Fruit fly (Drosophila melanogaster) whole organism, pupa: ENCODE data around the gene Cbl.

ENCODE experiments used
- CG10348 ChIP-seq: fragments of 200-800 bp; sonication (Bioruptor generic); IDR thresholded peaks from 2 replicates; pipeline ENCODE4 v1.3.6; 2022; ENCODE audit warnings: missing biosample characterization, missing genetic modification characterization
- CG12605 ChIP-seq: fragments of 200-800 bp; sonication (Bioruptor generic); IDR thresholded peaks from 2 replicates; pipeline ENCODE4 v1.3.6; 2022; ENCODE audit warnings: missing biosample characterization, missing genetic modification characterization
- CG13204 ChIP-seq: fragments of 200-800 bp; sonication (Bioruptor generic); optimal IDR thresholded peaks from 2 replicates; lab custom pipeline; 2018; ENCODE audit warnings: missing biosample characterization, mild to moderate bottlenecking, missing genetic modification characterization, moderate library complexity
- CG14655 ChIP-seq: fragments of 200-800 bp; sonication (Bioruptor generic); optimal IDR thresholded peaks from 3 replicates; lab custom pipeline; 2017; ENCODE audit warnings: mild to moderate bottlenecking, missing biosample characterization, missing genetic modification reagents, missing genetic modification characterization
- CG15710 ChIP-seq: fragments of 200-800 bp; sonication (Bioruptor generic); optimal IDR thresholded peaks from 2 replicates; lab custom pipeline; 2018; ENCODE audit warnings: missing biosample characterization, mild to moderate bottlenecking, missing genetic modification characterization, moderate library complexity
- CG17806 ChIP-seq: fragments of 200-800 bp; sonication (Bioruptor generic); optimal IDR thresholded peaks from 2 replicates; lab custom pipeline; 2018; ENCODE audit warnings: missing biosample characterization, mild to moderate bottlenecking, missing genetic modification characterization, moderate library complexity
- CG4496 ChIP-seq: fragments of 200-800 bp; sonication (Bioruptor generic); IDR thresholded peaks from 3 replicates; pipeline ENCODE4 v1.3.6; 2022; ENCODE audit warnings: missing biosample characterization, missing genetic modification characterization
- D1 ChIP-seq: fragments of 200-800 bp; sonication (Bioruptor generic); optimal IDR thresholded peaks from 2 replicates; lab custom pipeline; 2018; ENCODE audit warnings: missing biosample characterization, mild to moderate bottlenecking, missing genetic modification characterization, moderate library complexity
- Ets98B ChIP-seq: fragments of 200-800 bp; sonication (Bioruptor generic); IDR thresholded peaks from 2 replicates; pipeline ENCODE4 v1.3.6; 2022; ENCODE audit warnings: missing biosample characterization, missing genetic modification characterization
- Pif1A ChIP-seq: fragments of 200-800 bp; sonication (Bioruptor generic); optimal IDR thresholded peaks from 3 replicates; lab custom pipeline; 2016; ENCODE audit warnings: missing biosample characterization, missing genetic modification characterization
- Snoo ChIP-seq: fragments of 200-800 bp; sonication (Bioruptor generic); optimal IDR thresholded peaks from 3 replicates; lab custom pipeline; 2017; ENCODE audit warnings: missing biosample characterization, mild to moderate bottlenecking, missing genetic modification characterization, inconsistent platforms
- gl ChIP-seq: fragments of 200-800 bp; sonication (Bioruptor generic); optimal IDR thresholded peaks from 2 replicates; lab custom pipeline; 2018; ENCODE audit warnings: missing biosample characterization, mild to moderate bottlenecking, missing genetic modification characterization

DNA sequence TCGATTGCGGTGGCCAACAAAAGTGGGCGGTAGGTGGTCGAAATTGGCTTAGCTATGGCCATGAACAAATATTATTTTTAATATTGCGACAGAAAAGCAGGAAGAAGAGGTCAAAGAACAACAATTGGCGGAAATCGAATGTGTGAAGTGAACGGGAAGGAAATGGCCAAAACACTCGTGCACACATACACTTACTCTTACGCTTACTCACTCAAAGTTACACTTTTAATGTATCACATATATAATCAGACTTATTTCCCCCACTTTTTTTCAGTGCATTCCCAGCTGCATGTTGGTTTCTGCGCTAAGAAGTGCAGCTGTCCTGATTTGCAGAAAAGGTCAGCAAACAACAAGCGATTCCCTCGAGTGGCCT, 23.7 kb downstream of the Cbl start:
- TF ChIP-seq Pif1A (GFP tag; lab: Kevin White, UChicago) (peak; percentile 54), Snoo (no peak), CG17806 (tag; lab: Kevin White, UChicago) (peak; percentile 44), CG13204 (no peak), CG4496 (GFP tag; lab: Robert Waterston, UW) (peak; percentile 62; the same call in 1 of the 3 replicates), CG14655 (GFP tag; lab: Kevin White, UChicago) (peak; percentile 74), gl (no peak), Ets98B (GFP tag; lab: Robert Waterston, UW) (no peak), CG10348 (GFP tag; lab: Robert Waterston, UW) (no peak), D1 (no peak), CG15710 (tag; lab: Kevin White, UChicago) (peak; percentile 30), CG12605 (GFP tag; lab: Robert Waterston, UW) (0 out of 2 replicates have a peak, but pooled peaks have one; percentile 7)
